Worm (Caenorhabditis elegans): ENCODE results near the gene clec-252.

- TF ChIP-seq aly-2 (tag; optimal IDR thresholded peaks at IDR 0.05) (no peak), unc-62 (GFP tag; optimal IDR thresholded peaks at IDR 0.05) (no peak), pqm-1 (tag; optimal IDR thresholded peaks at IDR 0.05) (no peak)
Observed at ce11 chrV:18780605-18781004, 32.0 kb upstream of the clec-252 start.
